Worm (Caenorhabditis elegans) whole organism, L4 larva: Measurements from ENCODE around the gene fis-2.

Experiments used
- Y5F2A.4 ChIP-seq: fragments of 200-800 bp; sonication (Bioruptor generic); optimal IDR thresholded peaks from 2 replicates; lab custom pipeline; 2018; ENCODE audit warnings: mild to moderate bottlenecking, missing genetic modification characterization, missing compliant biosample characterization
- ama-1 ChIP-seq: fragments of 150-350 bp; optimal IDR thresholded peaks from 2 replicates; lab custom pipeline; 2014; ENCODE audit warnings: inconsistent platforms, mixed read lengths
- daf-19 ChIP-seq: fragments of 200-800 bp; sonication (Bioruptor generic); conservative IDR thresholded peaks from 2 replicates; pipeline ENCODE4 v1.3.6; 2022; ENCODE audit warnings: missing genetic modification characterization, missing compliant biosample characterization
- lin-13 ChIP-seq: fragments of 150-350 bp; optimal IDR thresholded peaks from 2 replicates; lab custom pipeline; 2014; ENCODE audit warnings: missing biosample characterization, missing genetic modification reagents, missing genetic modification characterization
- lin-39 ChIP-seq: fragments of 150-350 bp; optimal IDR thresholded peaks from 2 replicates; lab custom pipeline; 2014; ENCODE audit warnings: missing biosample characterization, missing genetic modification reagents, missing genetic modification characterization
- mep-1 ChIP-seq: fragments of 150-350 bp; sonication (generic microtip); optimal IDR thresholded peaks from 3 replicates; lab custom pipeline; 2014; ENCODE audit warnings: missing biosample characterization, missing genetic modification characterization
- nhr-11 ChIP-seq: fragments of 150-350 bp; optimal IDR thresholded peaks from 2 replicates; lab custom pipeline; 2014; ENCODE audit warnings: missing biosample characterization, missing genetic modification characterization
- nhr-237 ChIP-seq: sonication (generic microtip); optimal IDR thresholded peaks from 2 replicates; lab custom pipeline; 2017; ENCODE audit warnings: missing biosample characterization, missing genetic modification characterization
- nhr-25 ChIP-seq: sonication (generic microtip); optimal IDR thresholded peaks from 2 replicates; lab custom pipeline; 2017; ENCODE audit warnings: missing genetic modification characterization, mild to moderate bottlenecking, missing compliant biosample characterization, antibody characterized with exemption, moderate library complexity, borderline replicate concordance; ENCODE audit not compliant: insufficient read depth
- unc-62 ChIP-seq, 3 experiments: fragments of 150-350 bp in 1 of 3; sonication (generic microtip); optimal IDR thresholded peaks in 2 of 3; peaks in 1 of 3; 1 replicate in 1 of 3; 2 replicates in 2 of 3; lab custom pipeline; 2014 to 2017; ENCODE audit warnings: missing biosample characterization in 3 of 3, missing genetic modification characterization in 3 of 3, missing genetic modification reagents in 3 of 3, missing genotype in 1 of 3
- zag-1 ChIP-seq: fragments of 150-350 bp; optimal IDR thresholded peaks from 2 replicates; lab custom pipeline; 2014; ENCODE audit warnings: missing biosample characterization, missing genetic modification characterization

ce11 chrX:8286164-8286563 is 1.1 kb upstream of the fis-2 start:
- TF ChIP-seq daf-19 (no peak), mep-1 (tag; lab: Kevin White, UChicago) (no peak), nhr-25 (no peak), unc-62 (GFP tag; optimal IDR thresholded peaks at IDR 0.05 in 1 of 2; lab: Kevin White, UChicago) (no peak), unc-62 (tag; optimal IDR thresholded peaks at IDR 0.05; lab: Kevin White, UChicago) (no peak), lin-13 (GFP tag; lab: Kevin White, UChicago) (no peak), nhr-237 (tag; lab: Kevin White, UChicago) (no peak), Y5F2A.4 (GFP tag; lab: Kevin White, UChicago) (no peak), zag-1 (no peak), nhr-11 (no peak), ama-1 (lab: Kevin White, UChicago) (no peak), lin-39 (tag; lab: Kevin White, UChicago) (no peak)
